Worm (Caenorhabditis elegans): ENCODE measurements around the gene T08D10.4.
"Not testable (repeated sequence)": the region's sequence is repeated elsewhere in the genome, so short reads cannot be mapped to it uniquely, and the experiment has no call there.

T08D10.4 gene

DNA sequence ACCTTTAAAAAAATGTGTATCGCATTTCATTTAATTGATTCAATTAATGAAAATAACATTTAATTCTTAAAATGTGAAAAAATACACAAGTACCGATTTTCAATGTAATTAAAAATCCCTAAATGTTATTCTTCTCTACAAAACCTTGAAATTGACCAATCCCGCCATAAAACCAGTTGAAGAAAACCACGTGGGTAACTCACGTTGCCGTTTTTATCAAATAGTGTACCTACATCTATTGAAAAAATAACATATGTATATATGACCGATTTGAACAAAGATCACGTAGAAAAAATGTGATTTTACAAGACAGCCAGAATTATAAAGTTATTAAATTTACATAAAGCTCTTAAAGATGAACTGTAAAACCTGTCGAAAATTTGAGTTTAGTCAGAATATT, 12.0 kb upstream of the T08D10.4 start:
- TF ChIP-seq lin-11 (tag; optimal IDR thresholded peaks at IDR 0.05) (no peak), C38D4.7 (GFP tag; optimal IDR thresholded peaks at IDR 0.05) (no peak)

DNA sequence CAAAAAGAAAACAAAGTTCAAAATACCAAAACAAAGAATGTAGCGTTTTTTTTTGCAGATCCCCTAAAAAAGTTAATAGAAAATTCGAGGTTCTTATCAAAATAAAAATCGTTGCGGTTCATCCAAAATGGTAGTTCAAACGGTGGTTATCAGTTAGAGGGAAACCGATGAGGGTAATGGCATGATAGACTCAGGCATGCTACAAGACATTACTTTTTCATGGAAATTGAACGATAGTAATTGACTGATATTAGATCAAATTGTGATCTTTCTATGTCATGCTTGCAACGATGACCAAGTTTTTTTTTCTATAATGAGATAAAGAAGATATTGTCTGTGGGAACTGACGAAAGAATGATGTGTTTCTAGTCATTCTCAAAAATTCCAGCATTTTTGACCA, 11.4 kb upstream of the T08D10.4 start:
- TF ChIP-seq pha-4 (tag; optimal IDR thresholded peaks at IDR 0.05) (no peak), hlh-13 (GFP tag; optimal IDR thresholded peaks at IDR 0.05) (no peak), dve-1 (tag; optimal IDR thresholded peaks at IDR 0.05) (no peak), pros-1 (tag; optimal IDR thresholded peaks at IDR 0.05) (no peak), ceh-6 (GFP tag; optimal IDR thresholded peaks at IDR 0.05) (no peak), C08G9.2 (tag; optimal IDR thresholded peaks at IDR 0.05) (no peak), nhr-11 (tag; optimal IDR thresholded peaks at IDR 0.05) (no peak), elt-4 (tag; optimal IDR thresholded peaks at IDR 0.05) (no peak)

DNA sequence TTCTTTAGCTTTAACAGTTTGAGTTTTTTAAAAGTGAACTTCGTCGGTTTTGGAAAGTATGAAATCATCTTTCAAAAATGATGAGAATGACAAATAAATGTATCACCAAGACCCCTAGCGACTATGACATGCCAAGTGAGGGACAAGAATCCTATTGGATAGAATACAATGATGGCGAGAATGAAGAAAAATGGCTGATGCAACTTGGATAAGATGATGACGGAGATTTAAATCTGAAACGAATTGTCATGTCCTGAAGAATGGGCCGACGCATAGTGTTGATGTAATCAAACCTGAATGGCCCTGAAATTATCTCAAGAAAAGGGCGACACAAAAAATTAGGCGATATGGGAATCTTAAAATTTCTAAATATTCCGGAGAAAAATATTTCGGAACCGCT, 10.5 kb upstream of the T08D10.4 start:
- TF ChIP-seq nfya-1 (tag; optimal IDR thresholded peaks at IDR 0.05) (peak; percentile 54), ceh-31 (tag; optimal IDR thresholded peaks at IDR 0.05) (no peak)

DNA sequence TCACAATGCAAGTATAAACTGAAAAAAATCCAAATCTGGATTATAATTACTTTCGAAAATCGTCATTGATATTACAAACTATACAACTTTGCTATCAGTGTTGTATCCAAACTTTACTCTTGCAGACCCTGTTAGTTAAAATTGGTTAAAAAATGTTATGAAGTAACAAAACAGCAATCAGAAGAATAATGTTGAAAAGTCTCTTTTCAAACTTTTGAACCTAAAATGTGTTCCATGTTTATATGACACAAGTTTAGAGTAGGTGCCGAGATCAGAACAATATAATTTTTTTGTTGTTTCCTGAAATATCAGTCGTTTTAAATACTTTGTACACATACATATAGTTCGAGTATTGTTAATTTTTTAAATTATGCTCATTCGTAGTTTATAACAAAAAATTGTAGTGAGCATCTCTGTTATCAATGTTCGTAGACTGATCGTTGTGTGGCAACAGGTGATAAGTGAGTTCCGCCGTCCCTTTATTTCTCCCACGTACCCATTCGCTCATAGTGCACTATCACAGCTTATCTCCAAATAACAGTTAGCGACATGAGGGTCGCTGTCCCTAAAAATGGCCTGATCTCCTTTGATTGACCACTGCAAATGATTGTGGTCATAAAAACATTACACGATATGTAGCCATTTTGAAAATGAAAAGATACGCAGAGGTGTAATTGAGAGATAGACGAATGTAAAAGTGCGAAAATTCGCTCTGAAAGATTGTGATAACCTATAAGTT, 9.1 kb upstream of the T08D10.4 start:
- TF ChIP-seq sox-2 (GFP tag; IDR thresholded peaks at IDR 0.05) (no peak), T23F11.4 (GFP tag; optimal IDR thresholded peaks at IDR 0.05) (no peak), pha-4 (tag; optimal IDR thresholded peaks at IDR 0.05) (no peak), elt-2 (tag; optimal IDR thresholded peaks at IDR 0.05) (peak; percentile 82), nhr-232 (tag; optimal IDR thresholded peaks at IDR 0.05) (no peak)

DNA sequence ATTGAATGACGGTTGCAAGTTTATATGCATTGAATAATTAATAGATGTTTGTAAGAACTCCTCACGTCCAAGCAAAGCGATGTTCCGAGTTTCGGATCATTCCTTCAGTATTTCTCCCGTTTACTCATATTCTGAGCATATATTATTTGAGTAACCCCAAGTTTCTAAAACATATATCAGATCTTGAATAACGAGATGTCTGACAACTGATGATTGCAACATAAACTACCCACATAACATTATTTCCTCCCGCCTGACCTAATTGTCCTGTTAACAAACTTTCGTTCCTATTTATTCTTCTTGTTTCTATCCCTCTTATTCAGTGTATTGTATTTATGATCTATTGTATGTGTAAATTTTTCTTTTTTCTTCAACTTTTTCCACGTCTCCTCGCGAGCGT, 8.0 kb upstream of the T08D10.4 start, which contains the start of gene C49F5.13:
Gene C49F5.13 (plus strand): TSS at position 301 of the 400 bp plus-strand sequence.
- not testable (repeated sequence) for TF ChIP-seq hlh-15, ceh-30, ttx-3 (tag; optimal IDR thresholded peaks at IDR 0.05)

DNA sequence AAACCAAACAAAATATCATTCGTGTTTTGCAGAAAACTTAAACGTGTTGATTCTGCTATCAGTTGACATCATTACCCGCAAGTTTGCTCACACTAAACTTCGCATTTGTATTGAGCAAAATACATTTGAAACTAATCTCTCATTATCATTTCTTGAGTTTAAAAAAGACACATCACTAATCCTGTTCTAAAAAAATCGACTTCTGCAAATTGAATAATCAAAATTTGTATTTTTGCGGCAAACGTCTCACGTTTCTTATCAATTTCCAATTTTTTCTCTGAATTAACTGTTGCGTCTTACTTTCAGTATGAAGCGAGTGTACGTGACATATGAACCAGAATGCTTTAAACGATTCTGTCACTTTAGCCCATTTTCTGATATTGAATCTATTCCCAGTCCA, 6.7 kb upstream of the T08D10.4 start, which contains the start of gene C49F5.8:
Gene C49F5.8 (plus strand): TSS at position 301 of the 400 bp plus-strand sequence.
- no peak for TF ChIP-seq pag-3 (tag; optimal IDR thresholded peaks at IDR 0.05; ENCODE audit: borderline replicate concordance)

DNA sequence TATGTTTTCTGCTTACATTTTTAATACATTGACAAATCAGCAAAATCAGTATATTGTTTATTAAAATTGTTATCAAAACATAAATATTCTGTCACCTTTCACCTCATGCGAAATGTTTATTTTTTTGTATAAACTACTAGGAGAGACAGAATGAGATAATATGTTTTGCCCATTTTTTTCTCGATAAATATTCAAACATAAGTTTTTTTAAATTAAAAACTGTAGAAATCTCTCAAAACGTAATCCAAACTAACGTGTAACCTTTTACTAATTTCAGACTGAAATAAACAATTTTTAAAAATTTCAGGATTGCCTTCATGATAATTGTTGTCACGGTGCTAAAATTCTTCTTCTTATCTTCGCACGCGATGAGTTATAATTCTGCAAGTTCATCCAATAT, 4.1 kb upstream of the T08D10.4 start, which contains the start of gene T08D10.5:
Gene T08D10.5 (plus strand): TSS at position 301 of the 400 bp plus-strand sequence.
- TF ChIP-seq ttx-3 (tag; optimal IDR thresholded peaks at IDR 0.05) (no peak), F13H6.1 (tag; optimal IDR thresholded peaks at IDR 0.05) (no peak), ceh-24 (tag; optimal IDR thresholded peaks at IDR 0.05) (no peak), tbx-7 (tag; optimal IDR thresholded peaks at IDR 0.05) (no peak), pros-1 (tag; optimal IDR thresholded peaks at IDR 0.05) (no peak), pha-4 (tag; optimal IDR thresholded peaks at IDR 0.05) (no peak), pax-1 (tag; optimal IDR thresholded peaks at IDR 0.05) (no peak), pqm-1 (tag; optimal IDR thresholded peaks at IDR 0.05) (no peak), rnt-1 (tag; optimal IDR thresholded peaks at IDR 0.05) (no peak), pat-9 (tag; optimal IDR thresholded peaks at IDR 0.05) (no peak), sdc-2 (tag; optimal IDR thresholded peaks at IDR 0.05) (no peak), fax-1 (tag; optimal IDR thresholded peaks at IDR 0.05) (no peak), gmeb-2 (tag; optimal IDR thresholded peaks at IDR 0.05) (no peak), nfya-1 (tag; optimal IDR thresholded peaks at IDR 0.05) (no peak), sox-2 (GFP tag; IDR thresholded peaks at IDR 0.05) (no peak), ceh-31 (tag; optimal IDR thresholded peaks at IDR 0.05) (no peak), che-1 (tag; optimal IDR thresholded peaks at IDR 0.05) (no peak), hlh-8 (tag; optimal IDR thresholded peaks at IDR 0.05) (no peak)

Data from whole organism, late embryonic.